Fruit fly (Drosophila melanogaster): Measurements from ENCODE around the gene Neb-cGP.

The Neb-cGP gene

DNA sequence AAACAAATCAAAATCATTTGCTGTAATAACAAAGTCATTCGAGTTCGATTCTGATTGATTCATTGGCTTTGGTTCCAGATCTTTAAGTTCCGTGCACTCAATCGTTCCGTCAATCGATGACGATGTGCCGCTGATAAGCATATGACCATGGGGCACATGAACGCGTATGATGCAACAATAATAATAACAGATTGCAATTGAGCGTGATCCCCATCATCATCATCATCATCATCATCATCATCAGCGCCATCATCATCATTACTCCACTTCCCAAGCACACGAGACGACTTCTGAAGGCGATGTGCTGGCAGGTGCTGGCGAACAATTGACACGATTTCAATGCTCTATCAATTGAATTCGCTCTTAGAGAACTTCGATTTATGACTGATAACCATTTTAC is 35.8 kb downstream of the Neb-cGP start:
- TF ChIP-seq fd96Ca (GFP tag; IDR thresholded peaks at IDR 0.05) (no peak), CG8159 (tag; optimal IDR thresholded peaks at IDR 0.05) (no peak), CG9948 (tag; optimal IDR thresholded peaks at IDR 0.05) (no peak), CG17806 (tag; optimal IDR thresholded peaks at IDR 0.05) (no peak), Pif1A (GFP tag; optimal IDR thresholded peaks at IDR 0.05) (no peak), CG14655 (GFP tag; optimal IDR thresholded peaks at IDR 0.05) (no peak), CG4496 (GFP tag; IDR thresholded peaks at IDR 0.05) (no peak)

Measured in whole organism, pupa.